Worm (Caenorhabditis elegans) whole organism, late embryonic: ENCODE measurements around the gene dsl-1.

Source experiments
- gmeb-2 ChIP-seq: sonication (generic microtip); optimal IDR thresholded peaks from 2 replicates; lab custom pipeline; 2016; ENCODE audit warnings: missing genetic modification characterization, inconsistent platforms, missing compliant biosample characterization
- unc-86 ChIP-seq: sonication (generic microtip); optimal IDR thresholded peaks from 2 replicates; lab custom pipeline; 2016; ENCODE audit warnings: missing genetic modification characterization, missing compliant biosample characterization

DNA sequence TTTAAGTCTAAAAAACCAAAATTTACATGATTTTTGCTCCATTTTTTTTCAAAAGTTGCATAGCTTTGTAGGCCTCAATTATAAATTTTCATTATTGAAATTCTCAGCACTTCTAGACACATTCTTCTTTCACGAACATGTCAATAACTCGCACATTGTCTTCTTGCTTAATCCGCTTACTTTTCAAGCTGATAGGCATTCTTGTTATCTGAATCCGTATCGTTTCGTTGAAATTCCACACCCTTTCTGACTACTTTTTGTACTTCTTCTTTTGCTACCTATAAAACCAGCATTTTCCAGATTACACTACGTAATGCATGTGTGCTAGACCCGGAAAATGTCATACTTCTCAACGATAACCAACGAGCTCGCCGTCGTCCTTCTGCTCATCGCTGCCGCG, 8.4 kb upstream of the dsl-1 start, which contains the start of gene W09G12.9:
- TF ChIP-seq unc-86 (tag; lab: Kevin White, UChicago) (no peak), gmeb-2 (tag; lab: Kevin White, UChicago) (no peak)
